Fruit fly (Drosophila melanogaster): ENCODE measurements around the gene CG13837.

dm6 chr3R:23057390-23057789 is 13.6 kb downstream of the CG13837 start:
- TF ChIP-seq Myc (optimal IDR thresholded peaks at IDR 0.05) (no peak), Sin3A (optimal IDR thresholded peaks at IDR 0.05) (no peak), psq (optimal IDR thresholded peaks at IDR 0.05) (no peak), h (optimal IDR thresholded peaks at IDR 0.05) (no peak), insv (optimal IDR thresholded peaks at IDR 0.05) (no peak), ttk (optimal IDR thresholded peaks at IDR 0.05) (no peak)
